Fruit fly (Drosophila melanogaster) whole organism, embryonic: ENCODE measurements around the gene CG5096.
A peak's percentile ranks its signal among the peaks of the same experiment; 100 is the strongest.

Source experiments
- Asciz ChIP-seq: fragments of 200-800 bp; sonication (Bioruptor generic); optimal IDR thresholded peaks from 2 replicates; lab custom pipeline; 2017; ENCODE audit warnings: missing biosample characterization, mild to moderate bottlenecking, missing genetic modification characterization, missing genetic modification reagents
- BtbVII ChIP-seq: fragments of 200-800 bp; sonication (Bioruptor generic); optimal IDR thresholded peaks from 3 replicates; lab custom pipeline; 2017; ENCODE audit warnings: missing biosample characterization, mild to moderate bottlenecking, missing genetic modification characterization
- CG12236 ChIP-seq: fragments of 200-800 bp; sonication (Bioruptor generic); optimal IDR thresholded peaks from 2 replicates; lab custom pipeline; 2016; ENCODE audit warnings: missing biosample characterization, missing genetic modification characterization
- CG1233 ChIP-seq: fragments of 200-800 bp; sonication (Bioruptor generic); optimal IDR thresholded peaks from 4 replicates; lab custom pipeline; 2018; ENCODE audit warnings: missing biosample characterization, mild to moderate bottlenecking, missing genetic modification characterization
- CG12391 ChIP-seq: fragments of 200-800 bp; sonication (Bioruptor generic); optimal IDR thresholded peaks from 3 replicates; lab custom pipeline; 2018; ENCODE audit warnings: missing biosample characterization, mild to moderate bottlenecking, missing genetic modification characterization, moderate library complexity
- CG15514 ChIP-seq: fragments of 200-800 bp; sonication (Bioruptor generic); optimal IDR thresholded peaks from 3 replicates; lab custom pipeline; 2017; ENCODE audit warnings: missing biosample characterization, missing genetic modification characterization, mild to moderate bottlenecking, moderate library complexity, missing genetic modification reagents
- CG16779 ChIP-seq: fragments of 200-800 bp; sonication (Bioruptor generic); IDR thresholded peaks from 2 replicates; pipeline ENCODE4 v1.3.6; 2022; ENCODE audit warnings: missing biosample characterization, missing genetic modification characterization
- CG17568 ChIP-seq: fragments of 200-800 bp; sonication (Bioruptor generic); optimal IDR thresholded peaks from 2 replicates; lab custom pipeline; 2018; ENCODE audit warnings: missing biosample characterization, mild to moderate bottlenecking, missing genetic modification characterization, moderate library complexity
- CG17829 ChIP-seq: fragments of 200-800 bp; optimal IDR thresholded peaks from 2 replicates; lab custom pipeline; 2019; ENCODE audit warnings: missing biosample characterization, mild to moderate bottlenecking, missing genetic modification characterization, moderate library complexity
- CG17912 ChIP-seq: fragments of 200-800 bp; sonication (Bioruptor generic); optimal IDR thresholded peaks from 2 replicates; lab custom pipeline; 2018; ENCODE audit warnings: missing biosample characterization, mild to moderate bottlenecking, missing genetic modification characterization
- CG18262 ChIP-seq: fragments of 200-800 bp; optimal IDR thresholded peaks from 3 replicates; lab custom pipeline; 2019; ENCODE audit warnings: missing biosample characterization, mild to moderate bottlenecking, missing genetic modification characterization, moderate library complexity
- CG32772 ChIP-seq: fragments of 200-800 bp; sonication (Bioruptor generic); IDR thresholded peaks from 2 replicates; pipeline ENCODE4 v1.3.6; 2022; ENCODE audit warnings: missing biosample characterization, missing genetic modification characterization
- CG43689 ChIP-seq: fragments of 200-800 bp; sonication (Bioruptor generic); IDR thresholded peaks from 2 replicates; pipeline ENCODE4 v1.3.6; 2022; ENCODE audit warnings: missing biosample characterization, missing genetic modification characterization
- CG6654 ChIP-seq: fragments of 200-800 bp; sonication (Bioruptor generic); optimal IDR thresholded peaks from 2 replicates; lab custom pipeline; 2017; ENCODE audit warnings: missing biosample characterization, mild to moderate bottlenecking, missing genetic modification characterization
- CG8388 ChIP-seq: fragments of 200-800 bp; sonication (Bioruptor generic); optimal IDR thresholded peaks from 2 replicates; lab custom pipeline; 2019; ENCODE audit warnings: missing biosample characterization, mild to moderate bottlenecking, missing genetic modification characterization, moderate library complexity
- CG9609 ChIP-seq: fragments of 200-800 bp; sonication (Bioruptor generic); optimal IDR thresholded peaks from 3 replicates; lab custom pipeline; 2016; ENCODE audit warnings: missing biosample characterization, missing genetic modification characterization
- D19B ChIP-seq: fragments of 200-800 bp; sonication (Bioruptor generic); optimal IDR thresholded peaks from 2 replicates; lab custom pipeline; 2017; ENCODE audit warnings: missing biosample characterization, mild to moderate bottlenecking, missing genetic modification characterization
- HHEX ChIP-seq: fragments of 200-800 bp; sonication (Bioruptor generic); optimal IDR thresholded peaks from 3 replicates; lab custom pipeline; 2017; ENCODE audit warnings: missing biosample characterization, mild to moderate bottlenecking, missing genetic modification characterization, missing genetic modification reagents
- Hr3 ChIP-seq: fragments of 200-800 bp; sonication (Bioruptor generic); optimal IDR thresholded peaks from 3 replicates; lab custom pipeline; 2016; ENCODE audit warnings: missing biosample characterization, missing genetic modification characterization
- Nf-YC ChIP-seq: fragments of 200-800 bp; optimal IDR thresholded peaks from 3 replicates; lab custom pipeline; 2019; ENCODE audit warnings: missing biosample characterization, mild to moderate bottlenecking, missing genetic modification characterization, moderate library complexity
- Six4 ChIP-seq: fragments of 200-800 bp; sonication (Bioruptor generic); optimal IDR thresholded peaks from 2 replicates; lab custom pipeline; 2016; ENCODE audit warnings: missing biosample characterization, missing genetic modification characterization
- Taf1 ChIP-seq: fragments of 200-800 bp; sonication (Bioruptor generic); IDR thresholded peaks from 2 replicates; pipeline ENCODE4 v1.3.6; 2022; ENCODE audit warnings: missing biosample characterization, missing genetic modification characterization
- Tbp ChIP-seq: fragments of >200 bp; optimal IDR thresholded peaks from 2 replicates; lab custom pipeline; 2018; ENCODE audit warnings: missing biosample characterization, missing genetic modification characterization
- Trl ChIP-seq, 3 experiments: fragments of >200 bp in 2 of 3; fragments of 200-800 bp in 1 of 3; sonication (Bioruptor generic) in 1 of 3; optimal IDR thresholded peaks; 2 replicates in 1 of 3; 3 replicates in 2 of 3; lab custom pipeline; 2016 to 2017; ENCODE audit warnings: missing biosample characterization in 1 of 3, missing genetic modification characterization in 1 of 3
- Xrp1 ChIP-seq: fragments of 200-800 bp; sonication (Bioruptor generic); IDR thresholded peaks from 2 replicates; pipeline ENCODE4 v1.3.6; 2022; ENCODE audit warnings: missing biosample characterization, missing genetic modification characterization
- btn ChIP-seq: fragments of 200-800 bp; sonication (Bioruptor generic); optimal IDR thresholded peaks from 2 replicates; lab custom pipeline; 2016; ENCODE audit warnings: missing biosample characterization, missing genetic modification characterization
- crol ChIP-seq: fragments of 200-800 bp; sonication (Bioruptor generic); IDR thresholded peaks from 2 replicates; pipeline ENCODE4 v1.3.6; 2022; ENCODE audit warnings: missing biosample characterization, missing genetic modification characterization
- dan ChIP-seq: fragments of 200-800 bp; sonication (Bioruptor generic); IDR thresholded peaks from 2 replicates; pipeline ENCODE4 v1.3.6; 2022; ENCODE audit warnings: missing biosample characterization, missing genetic modification characterization
- dimm ChIP-seq: fragments of 200-800 bp; sonication (Bioruptor generic); IDR thresholded peaks from 2 replicates; pipeline ENCODE4 v1.3.6; 2022; ENCODE audit warnings: missing biosample characterization, missing genetic modification characterization
- dm ChIP-seq: fragments of 200-800 bp; sonication (Bioruptor generic); optimal IDR thresholded peaks from 3 replicates; lab custom pipeline; 2016; ENCODE audit warnings: missing biosample characterization, missing genetic modification characterization
- fru ChIP-seq: fragments of >200 bp; optimal IDR thresholded peaks from 2 replicates; lab custom pipeline; 2017
- gcm ChIP-seq: fragments of 200-800 bp; sonication (Bioruptor generic); optimal IDR thresholded peaks from 2 replicates; lab custom pipeline; 2019; ENCODE audit warnings: missing biosample characterization, mild to moderate bottlenecking, missing genetic modification characterization, moderate library complexity
- gcm2 ChIP-seq: fragments of 200-800 bp; sonication (Bioruptor generic); optimal IDR thresholded peaks from 2 replicates; lab custom pipeline; 2016; ENCODE audit warnings: missing biosample characterization, missing genetic modification characterization
- grau ChIP-seq: fragments of 200-800 bp; optimal IDR thresholded peaks from 3 replicates; lab custom pipeline; 2019; ENCODE audit warnings: missing biosample characterization, mild to moderate bottlenecking, missing genetic modification characterization, moderate library complexity
- gsb ChIP-seq: fragments of 200-800 bp; sonication (Bioruptor generic); IDR thresholded peaks from 2 replicates; pipeline ENCODE4 v1.3.6; 2022; ENCODE audit warnings: missing biosample characterization, missing genetic modification characterization
- lola ChIP-seq, 3 experiments: fragments of >200 bp in 2 of 3; fragments of 200-800 bp in 1 of 3; sonication (Bioruptor generic) in 1 of 3; optimal IDR thresholded peaks; 2 replicates each; lab custom pipeline; 2017 to 2019; ENCODE audit warnings: missing biosample characterization in 3 of 3, missing genetic modification characterization in 3 of 3, mild to moderate bottlenecking in 1 of 3, moderate library complexity in 1 of 3
- lov ChIP-seq, 2 experiments: fragments of 200-800 bp in 1 of 2; fragments of >200 bp in 1 of 2; sonication (Bioruptor generic) in 1 of 2; IDR thresholded peaks in 1 of 2; optimal IDR thresholded peaks in 1 of 2; 2 replicates in 1 of 2; 3 replicates in 1 of 2; pipeline versions ENCODE4 v1.3.6 to Lab custom; 2017 to 2022; ENCODE audit warnings: missing biosample characterization in 1 of 2, missing genetic modification characterization in 1 of 2
- mam ChIP-seq: fragments of 200-800 bp; sonication (Bioruptor generic); optimal IDR thresholded peaks from 3 replicates; lab custom pipeline; 2016; ENCODE audit warnings: missing biosample characterization, missing genetic modification characterization
- pnt ChIP-seq: fragments of 200-800 bp; sonication (Bioruptor generic); optimal IDR thresholded peaks from 3 replicates; lab custom pipeline; 2016; ENCODE audit warnings: missing biosample characterization, missing genetic modification characterization
- prd ChIP-seq, 3 experiments: fragments of >200 bp in 2 of 3; fragments of 200-800 bp in 1 of 3; sonication (Bioruptor generic) in 1 of 3; optimal IDR thresholded peaks in 2 of 3; IDR thresholded peaks in 1 of 3; 2 replicates in 2 of 3; 3 replicates in 1 of 3; pipeline versions ENCODE4 v1.3.6 to Lab custom; 2017 to 2022; ENCODE audit warnings: missing biosample characterization in 1 of 3, missing genetic modification characterization in 1 of 3
- row ChIP-seq: fragments of 200-800 bp; sonication (Bioruptor generic); IDR thresholded peaks from 3 replicates; pipeline ENCODE4 v1.3.6; 2022; ENCODE audit warnings: missing biosample characterization, missing genetic modification characterization
- run ChIP-seq: fragments of 200-800 bp; sonication (Bioruptor generic); optimal IDR thresholded peaks from 3 replicates; lab custom pipeline; 2018; ENCODE audit warnings: missing biosample characterization, mild to moderate bottlenecking, missing genetic modification characterization
- shn ChIP-seq: fragments of 200-800 bp; sonication (Bioruptor generic); optimal IDR thresholded peaks from 3 replicates; lab custom pipeline; 2016; ENCODE audit warnings: missing biosample characterization, missing genetic modification characterization
- sima ChIP-seq: fragments of 200-800 bp; sonication (Bioruptor generic); optimal IDR thresholded peaks from 2 replicates; lab custom pipeline; 2016; ENCODE audit warnings: missing biosample characterization, missing genetic modification characterization
- sna ChIP-seq: fragments of 200-800 bp; sonication (Bioruptor generic); IDR thresholded peaks from 2 replicates; pipeline ENCODE4 v1.3.6; 2022; ENCODE audit warnings: missing biosample characterization, missing genetic modification characterization; ENCODE audit not compliant: partially characterized antibody
- sr ChIP-seq: fragments of 200-800 bp; sonication (Bioruptor generic); IDR thresholded peaks from 3 replicates; pipeline ENCODE4 v1.3.6; 2022; ENCODE audit warnings: missing biosample characterization, missing genetic modification characterization
- trem ChIP-seq: fragments of 200-800 bp; optimal IDR thresholded peaks from 3 replicates; lab custom pipeline; 2019; ENCODE audit warnings: missing biosample characterization, mild to moderate bottlenecking, missing genetic modification characterization, moderate library complexity
- zen2 ChIP-seq: fragments of 200-800 bp; sonication (Bioruptor generic); IDR thresholded peaks from 3 replicates; pipeline ENCODE4 v1.3.6; 2022; ENCODE audit warnings: missing biosample characterization, missing genetic modification characterization; ENCODE audit not compliant: partially characterized antibody

CG5096 gene

dm6 chr2L:10334854-10335277 lies 47.2 kb upstream of the CG5096 start (continued):
- no peak for TF ChIP-seq CG43689 (GFP tag; lab: Robert Waterston, UW)
- peak; percentile 27 for TF ChIP-seq pnt (GFP tag; lab: Kevin White, UChicago)
- TF ChIP-seq CG8388 (GFP tag; lab: Kevin White, UChicago): peak; percentile 48
- TF ChIP-seq mam (GFP tag; lab: Kevin White, UChicago): peak; percentile 50
- TF ChIP-seq shn: peak; percentile 57
- peak; percentile 72 for TF ChIP-seq CG17568 (GFP tag; lab: Kevin White, UChicago)
- TF ChIP-seq lov (optimal IDR thresholded peaks at IDR 0.05; lab: Kevin White, UChicago): no peak
- no peak for TF ChIP-seq lov (GFP tag; IDR thresholded peaks at IDR 0.05; lab: Robert Waterston, UW)
- no peak for TF ChIP-seq CG6654
- TF ChIP-seq btn (GFP tag; lab: Kevin White, UChicago): peak; percentile 5
- no peak for TF ChIP-seq dan (GFP tag; lab: Robert Waterston, UW)
- peak; percentile 96 for TF ChIP-seq CG15514 (GFP tag; lab: Kevin White, UChicago)
- TF ChIP-seq D19B (GFP tag; lab: Kevin White, UChicago): peak; percentile 54
- peak; percentile 6 for TF ChIP-seq Hr3 (GFP tag; lab: Kevin White, UChicago)
- TF ChIP-seq CG9609: peak; percentile 26
- peak; percentile 67 for TF ChIP-seq Xrp1 (GFP tag; lab: Robert Waterston, UW)
- peak; percentile 48 for TF ChIP-seq Six4
- no peak for TF ChIP-seq sr (GFP tag; lab: Robert Waterston, UW)
- peak; percentile 50 for TF ChIP-seq dm (GFP tag; lab: Kevin White, UChicago)
- TF ChIP-seq row (GFP tag; lab: Robert Waterston, UW): peak; percentile 70; the same call in 2 of the 3 replicates
- TF ChIP-seq CG18262 (tag; lab: Kevin White, UChicago): peak; percentile 41
- TF ChIP-seq CG16779: no peak
- TF ChIP-seq prd (optimal IDR thresholded peaks at IDR 0.05; lab: Kevin White, UChicago): no peak
- TF ChIP-seq prd (GFP tag; IDR thresholded peaks at IDR 0.05; lab: Robert Waterston, UW): no peak; the same call in 1 of the 3 replicates
- TF ChIP-seq grau (tag; lab: Kevin White, UChicago): peak; percentile 62
- TF ChIP-seq CG17912 (GFP tag; lab: Kevin White, UChicago): peak; percentile 85
- TF ChIP-seq zen2 (GFP tag; lab: Robert Waterston, UW): no peak; the same call in 2 of the 3 replicates
- TF ChIP-seq dimm (GFP tag; lab: Robert Waterston, UW): no peak

dm6 chr2L:10339212-10339721 lies 42.8 kb upstream of the CG5096 start, which contains the start of gene SamDC:
SamDC (plus strand) TSS chr2L:10339457.
- no peak for TF ChIP-seq Six4
- no peak for TF ChIP-seq fru (lab: Kevin White, UChicago)
- TF ChIP-seq Nf-YC: no peak
- peak; percentile 36 for TF ChIP-seq BtbVII (GFP tag; lab: Kevin White, UChicago)
- TF ChIP-seq Asciz: no peak
- peak; percentile 71 for TF ChIP-seq CG12391
- TF ChIP-seq CG12236 (GFP tag; lab: Kevin White, UChicago): no peak
- TF ChIP-seq lola (GFP tag; optimal IDR thresholded peaks at IDR 0.05; lab: Kevin White, UChicago): peak in 2 of 3 experiments; percentile 24 to 98
- peak; percentile 48 for TF ChIP-seq HHEX (GFP tag; lab: Kevin White, UChicago)
- no peak for TF ChIP-seq Trl (optimal IDR thresholded peaks at IDR 0.05; lab: Kevin White, UChicago)
- peak; percentile 58 for TF ChIP-seq Trl (GFP tag; optimal IDR thresholded peaks at IDR 0.05; lab: Kevin White, UChicago)
- TF ChIP-seq CG43689 (GFP tag; lab: Robert Waterston, UW): no peak
- TF ChIP-seq Hr3 (GFP tag; lab: Kevin White, UChicago): peak; percentile 37
- TF ChIP-seq gcm2: no peak
- TF ChIP-seq gsb (GFP tag; lab: Robert Waterston, UW): no peak
- no peak for TF ChIP-seq CG32772
- no peak for TF ChIP-seq run
- no peak for TF ChIP-seq crol
- no peak for TF ChIP-seq gcm (GFP tag; lab: Kevin White, UChicago)
- peak; percentile 45 for TF ChIP-seq trem (tag; lab: Kevin White, UChicago)
- peak; percentile 62 for TF ChIP-seq grau (tag; lab: Kevin White, UChicago)
- no peak for TF ChIP-seq sima (GFP tag; lab: Kevin White, UChicago)
- TF ChIP-seq CG1233 (GFP tag; lab: Kevin White, UChicago): no peak
- TF ChIP-seq Taf1 (GFP tag; lab: Robert Waterston, UW): 0 out of 2 replicates have a peak, but pooled peaks have one; percentile 15
- peak; percentile 37 for TF ChIP-seq CG17829
- TF ChIP-seq sna (GFP tag; lab: Robert Waterston, UW): peak; percentile 63
- TF ChIP-seq Tbp (GFP tag; lab: Kevin White, UChicago): no peak
